Worm (Caenorhabditis elegans): Measurements from ENCODE around the gene C25E10.8.

Gene C25E10.8

DNA sequence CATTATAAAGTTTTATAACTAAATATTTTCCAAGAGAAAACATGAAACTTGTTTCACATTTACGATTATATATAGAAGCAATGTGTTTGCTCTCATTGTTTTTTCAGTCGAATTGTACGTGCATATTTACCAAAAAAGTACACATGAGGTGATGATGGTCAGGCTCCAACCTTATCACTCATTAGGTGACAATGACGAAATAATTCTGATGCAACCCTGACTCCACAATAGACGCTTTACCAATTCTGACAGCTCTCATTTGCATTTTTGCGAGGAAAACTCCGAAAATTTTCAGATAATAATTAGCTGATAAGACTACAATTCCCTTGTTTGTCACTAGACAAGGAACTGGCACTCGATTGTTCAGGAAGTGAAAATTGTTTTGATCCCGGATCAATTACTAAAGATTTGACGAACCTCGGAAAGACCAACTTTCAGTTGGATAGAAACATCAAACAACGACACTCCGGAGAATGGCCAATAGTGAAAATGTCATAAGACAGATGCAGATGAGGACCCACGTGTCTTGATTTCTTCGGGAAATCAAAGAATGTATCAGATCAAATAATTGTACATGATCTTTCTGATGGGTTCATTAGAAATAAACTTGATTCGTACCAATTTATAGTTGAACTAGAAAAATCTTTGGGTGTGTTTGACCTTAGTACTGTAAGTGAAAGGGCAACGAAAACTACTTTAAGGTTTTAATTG lies 25.1 kb upstream of the C25E10.8 start:
- TF ChIP-seq aly-2 (tag; optimal IDR thresholded peaks at IDR 0.05) (no peak), gei-8 (GFP tag; optimal IDR thresholded peaks at IDR 0.05) (peak; percentile 44), saeg-2 (GFP tag; IDR thresholded peaks at IDR 0.05) (0 out of 2 replicates have a peak, but pooled peaks have one; percentile 38), daf-16 (GFP tag; optimal IDR thresholded peaks at IDR 0.05) (peak in 1 of 2 experiments; percentile 60), daf-16 (tag; optimal IDR thresholded peaks at IDR 0.05) (peak; percentile 93), zfp-2 (tag; optimal IDR thresholded peaks at IDR 0.05) (no peak), lin-38 (GFP tag; IDR thresholded peaks at IDR 0.05) (no peak), rbr-2 (tag; optimal IDR thresholded peaks at IDR 0.05) (no peak), T26A8.4 (GFP tag; IDR thresholded peaks at IDR 0.05) (0 out of 2 replicates have a peak, but pooled peaks have one; percentile 37), F10B5.3 (tag; optimal IDR thresholded peaks at IDR 0.05) (no peak), dve-1 (tag; optimal IDR thresholded peaks at IDR 0.05; ENCODE audit: insufficient read depth) (peak; percentile 74), F37D6.2 (tag; optimal IDR thresholded peaks at IDR 0.05) (no peak), dmd-6 (GFP tag; IDR thresholded peaks at IDR 0.05) (peak; percentile 91), ztf-11 (tag; optimal IDR thresholded peaks at IDR 0.05) (no peak), mes-2 (tag; optimal IDR thresholded peaks at IDR 0.05; ENCODE audit: poor library complexity, severe bottlenecking) (peak; percentile 33), mdt-29 (GFP tag; IDR thresholded peaks at IDR 0.05) (0 out of 2 replicates have a peak, but pooled peaks have one; percentile 24), nhr-102 (tag; optimal IDR thresholded peaks at IDR 0.05) (peak; percentile 75), ces-1 (GFP tag; optimal IDR thresholded peaks at IDR 0.05) (no peak), tra-1 (GFP tag; IDR thresholded peaks at IDR 0.05) (peak; percentile 44; the same call in 1 of the 2 replicates), hlh-11 (tag; optimal IDR thresholded peaks at IDR 0.05) (peak; percentile 89), zag-1 (tag; optimal IDR thresholded peaks at IDR 0.05) (no peak), R02D3.7 (tag; optimal IDR thresholded peaks at IDR 0.05) (no peak), nhr-28 (tag; optimal IDR thresholded peaks at IDR 0.05) (peak; percentile 54), nhr-48 (tag; optimal IDR thresholded peaks at IDR 0.05) (peak; percentile 85), mep-1 (tag; optimal IDR thresholded peaks at IDR 0.05) (no peak), ama-1 (optimal IDR thresholded peaks at IDR 0.05) (no peak), unc-62 (GFP tag; optimal IDR thresholded peaks at IDR 0.05 in 1 of 2) (peak in 1 of 2 experiments; percentile 93), unc-62 (tag; optimal IDR thresholded peaks at IDR 0.05) (no peak), pqm-1 (tag; optimal IDR thresholded peaks at IDR 0.05) (peak; percentile 42), lim-7 (GFP tag; IDR thresholded peaks at IDR 0.05) (no peak), egl-27 (tag; optimal IDR thresholded peaks at IDR 0.05) (no peak), mdl-1 (tag; optimal IDR thresholded peaks at IDR 0.05) (peak in 1 of 2 experiments; percentile 55), D1046.2 (GFP tag; IDR thresholded peaks at IDR 0.05) (no peak), aha-1 (tag) (peak; percentile 89), hif-1 (tag; optimal IDR thresholded peaks at IDR 0.05) (peak; percentile 2 to 94), hlh-30 (tag; optimal IDR thresholded peaks at IDR 0.05; ENCODE audit: insufficient read depth) (peak; percentile 52), ztf-7 (tag; optimal IDR thresholded peaks at IDR 0.05) (peak; percentile 53)

DNA sequence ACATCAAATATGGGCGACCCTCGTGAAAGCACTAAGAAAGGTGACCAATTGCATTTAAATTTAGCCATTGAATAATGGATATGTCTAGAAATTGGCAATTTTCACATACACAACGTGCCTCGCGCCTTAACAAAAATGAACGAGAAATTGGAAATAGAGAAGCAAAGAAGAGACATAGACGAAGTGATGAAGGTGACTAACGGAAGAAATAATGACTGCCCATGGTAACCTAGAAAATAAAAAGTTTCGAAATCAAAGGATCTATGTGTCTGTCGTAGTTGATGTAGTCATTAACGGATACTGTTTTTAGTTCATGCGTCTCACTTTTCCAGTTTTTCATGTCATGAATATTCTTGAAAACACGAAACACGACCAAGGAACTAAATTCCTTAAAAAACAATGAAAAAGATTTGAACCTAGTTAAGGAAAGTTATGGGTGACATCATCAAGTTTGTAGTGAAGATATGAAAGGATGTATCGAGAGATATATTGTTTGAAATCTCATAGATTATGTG lies 24.3 kb upstream of the C25E10.8 start:
- TF ChIP-seq ceh-44 (GFP tag; IDR thresholded peaks at IDR 0.05) (no peak), nhr-28 (tag; optimal IDR thresholded peaks at IDR 0.05) (peak; percentile 66), spr-1 (tag; optimal IDR thresholded peaks at IDR 0.05) (no peak), zag-1 (tag; optimal IDR thresholded peaks at IDR 0.05) (no peak), snpc-1.2 (GFP tag; IDR thresholded peaks at IDR 0.05) (no peak), aly-2 (tag; optimal IDR thresholded peaks at IDR 0.05) (no peak), unc-62 (GFP tag; optimal IDR thresholded peaks at IDR 0.05 in 1 of 2) (peak in 1 of 2 experiments; percentile 53), unc-62 (tag; optimal IDR thresholded peaks at IDR 0.05) (no peak)
